Worm (Caenorhabditis elegans): Measurements from ENCODE around the gene F35H12.5.

F35H12.5 gene

DNA sequence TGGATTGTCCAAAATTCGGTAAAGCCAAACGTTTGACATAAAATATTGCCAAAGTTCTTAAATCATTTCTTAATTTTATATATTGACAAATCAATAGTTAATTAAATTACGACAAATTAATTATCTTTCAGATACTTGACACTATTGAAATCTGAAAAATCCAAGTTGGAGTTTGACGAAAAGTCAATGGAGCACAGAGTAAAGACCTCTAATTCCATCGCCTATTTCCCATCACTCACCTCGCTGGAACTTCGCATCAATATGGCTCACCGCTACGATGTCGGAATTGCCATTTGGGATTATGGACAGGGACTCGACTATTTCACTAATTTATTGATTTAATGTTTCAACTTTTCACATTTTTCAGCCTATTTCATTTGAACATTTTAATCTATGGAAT is 41.9 kb downstream of the F35H12.5 start:
- TF ChIP-seq klf-2 (GFP tag; conservative IDR thresholded peaks at IDR 0.05): no peak

DNA sequence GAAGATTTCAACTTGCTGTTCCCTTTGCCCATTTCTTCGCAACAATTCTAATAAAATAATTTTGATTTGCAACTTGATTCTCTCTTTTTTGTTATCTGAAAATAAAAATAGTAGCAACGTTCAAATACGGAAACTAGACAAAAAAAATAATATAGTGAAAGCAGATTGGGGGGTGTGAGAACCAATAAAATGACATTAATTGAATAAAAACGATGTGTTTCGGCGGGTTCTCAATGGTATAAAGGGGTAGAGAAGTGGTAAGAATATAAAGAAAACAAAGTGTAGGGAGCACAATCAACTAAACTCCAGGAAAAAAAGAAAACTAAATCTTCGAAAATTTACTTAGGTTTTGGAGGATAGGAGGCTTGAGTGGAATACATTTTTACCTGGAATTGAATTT is 45.0 kb downstream of the F35H12.5 start, which contains the start of gene ncs-1:
TSS of gene ncs-1 (minus strand) at position 101 of the 400 bp plus-strand sequence.
- TF ChIP-seq flt-1 (GFP tag; IDR thresholded peaks at IDR 0.05) (no peak), tab-1 (GFP tag; IDR thresholded peaks at IDR 0.05) (no peak), T22C8.4 (GFP tag; IDR thresholded peaks at IDR 0.05) (no peak), med-1 (GFP tag; optimal IDR thresholded peaks at IDR 0.05; ENCODE audit: insufficient read depth) (no peak), cog-1 (tag; optimal IDR thresholded peaks at IDR 0.05) (no peak), ztf-29 (GFP tag; IDR thresholded peaks at IDR 0.05) (no peak), klf-2 (GFP tag; conservative IDR thresholded peaks at IDR 0.05) (no peak), ztf-23 (GFP tag; IDR thresholded peaks at IDR 0.05) (no peak)
